Fruit fly (Drosophila melanogaster): ENCODE data around the gene stx.

The stx gene

DNA sequence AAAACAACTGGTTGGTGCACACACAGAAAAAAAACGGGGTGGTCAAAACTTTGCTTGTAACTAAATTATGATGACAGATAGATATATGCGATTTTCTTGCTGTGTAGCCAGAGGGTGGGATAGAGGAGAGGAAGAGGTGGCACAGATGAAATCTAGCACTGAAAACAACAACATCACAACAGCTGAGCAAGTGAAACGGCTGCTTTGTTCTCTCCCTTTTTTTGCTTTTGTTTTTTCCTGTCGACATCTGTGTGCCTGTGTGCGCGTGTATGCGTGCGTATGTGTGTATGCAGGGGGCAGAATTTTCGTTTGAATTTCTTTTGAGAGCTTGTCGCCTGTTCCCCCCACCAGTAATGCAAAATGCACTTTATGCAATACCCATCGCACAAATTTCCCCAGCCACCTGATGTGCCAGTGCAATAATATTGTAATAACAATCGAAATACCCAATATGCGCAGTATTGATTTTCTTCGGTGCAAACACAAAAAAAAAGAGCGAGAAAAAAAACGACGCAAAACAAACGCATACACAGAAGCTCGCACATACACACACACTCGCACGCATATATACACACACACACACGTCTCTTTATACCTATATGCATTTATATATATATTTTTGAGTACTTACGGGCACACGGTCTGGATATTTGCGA lies 22.7 kb upstream of the stx start (continued):
- TF ChIP-seq CG15073 (GFP tag; optimal IDR thresholded peaks at IDR 0.05) (no peak), Dbx (GFP tag; IDR thresholded peaks at IDR 0.05) (peak; percentile 81), Kr (GFP tag; optimal IDR thresholded peaks at IDR 0.05) (no peak), sob (GFP tag; IDR thresholded peaks at IDR 0.05) (peak; percentile 60), odd (GFP tag; optimal IDR thresholded peaks at IDR 0.05) (peak; percentile 32), Aef1 (GFP tag; IDR thresholded peaks at IDR 0.05) (peak; percentile 88), CHES-1-like (GFP tag; optimal IDR thresholded peaks at IDR 0.05) (peak; percentile 81), CG13775 (GFP tag; optimal IDR thresholded peaks at IDR 0.05) (peak; percentile 44), Meics (GFP tag; optimal IDR thresholded peaks at IDR 0.05) (peak; percentile 72), CG6654 (GFP tag; optimal IDR thresholded peaks at IDR 0.05) (no peak), her (GFP tag; optimal IDR thresholded peaks at IDR 0.05) (peak; percentile 78), chm (GFP tag; IDR thresholded peaks at IDR 0.05) (peak; percentile 79), CG1233 (GFP tag; optimal IDR thresholded peaks at IDR 0.05) (peak; percentile 44), CG2889 (GFP tag; IDR thresholded peaks at IDR 0.05) (0 out of 3 replicates have a peak, but pooled peaks have one; percentile 19), MTF-1 (GFP tag; optimal IDR thresholded peaks at IDR 0.05; ENCODE audit: borderline replicate concordance) (no peak), bab2 (GFP tag; optimal IDR thresholded peaks at IDR 0.05) (peak; percentile 63), CG2199 (GFP tag; IDR thresholded peaks at IDR 0.05) (0 out of 3 replicates have a peak, but pooled peaks have one; percentile 41), unpg (GFP tag; optimal IDR thresholded peaks at IDR 0.05) (peak; percentile 56), dpn (GFP tag; optimal IDR thresholded peaks at IDR 0.05) (peak; percentile 55 to 67), pros (GFP tag; optimal IDR thresholded peaks at IDR 0.05) (no peak), CG2129 (GFP tag; IDR thresholded peaks at IDR 0.05; ENCODE audit: partially characterized antibody) (no peak), CG9797 (GFP tag; optimal IDR thresholded peaks at IDR 0.05) (no peak), knrl (GFP tag; IDR thresholded peaks at IDR 0.05; ENCODE audit: partially characterized antibody) (no peak), zen2 (GFP tag; IDR thresholded peaks at IDR 0.05; ENCODE audit: partially characterized antibody) (no peak), fd96Cb (tag; optimal IDR thresholded peaks at IDR 0.05) (peak; percentile 2), Doc2 (GFP tag; IDR thresholded peaks at IDR 0.05) (no peak), HLH4C (GFP tag; IDR thresholded peaks at IDR 0.05; ENCODE audit: partially characterized antibody) (no peak), CG6791 (GFP tag; IDR thresholded peaks at IDR 0.05; ENCODE audit: partially characterized antibody) (no peak), Poxn (GFP tag; IDR thresholded peaks at IDR 0.05) (no peak), CG17359 (tag; optimal IDR thresholded peaks at IDR 0.05) (peak; percentile 60), grau (tag; optimal IDR thresholded peaks at IDR 0.05) (peak; percentile 64), Hr3 (GFP tag; optimal IDR thresholded peaks at IDR 0.05) (peak; percentile 53), ap (GFP tag; IDR thresholded peaks at IDR 0.05) (peak; percentile 23; the same call in 1 of the 2 replicates), otp (GFP tag; IDR thresholded peaks at IDR 0.05) (no peak), CG18619 (GFP tag; optimal IDR thresholded peaks at IDR 0.05) (no peak), CG18764 (GFP tag; optimal IDR thresholded peaks at IDR 0.05) (peak; percentile 17), emc (GFP tag; optimal IDR thresholded peaks at IDR 0.05) (peak; percentile 7), HLH3B (GFP tag; IDR thresholded peaks at IDR 0.05) (0 out of 2 replicates have a peak, but pooled peaks have one; percentile 34), ERR (GFP tag; optimal IDR thresholded peaks at IDR 0.05) (peak; percentile 68), ems (GFP tag; optimal IDR thresholded peaks at IDR 0.05) (peak; percentile 58), CG13894 (tag; optimal IDR thresholded peaks at IDR 0.05) (peak; percentile 70), CG3726 (GFP tag; IDR thresholded peaks at IDR 0.05) (no peak), inv (GFP tag; IDR thresholded peaks at IDR 0.05; ENCODE audit: partially characterized antibody) (no peak), crp (GFP tag; optimal IDR thresholded peaks at IDR 0.05) (peak in 1 of 2 experiments; percentile 73), slbo (GFP tag; IDR thresholded peaks at IDR 0.05) (peak; percentile 83), fd3F (GFP tag; optimal IDR thresholded peaks at IDR 0.05) (peak; percentile 22), Xrp1 (GFP tag; IDR thresholded peaks at IDR 0.05) (peak; percentile 66; the same call in 1 of the 2 replicates), dysf (GFP tag; IDR thresholded peaks at IDR 0.05) (peak; percentile 72), CG13296 (GFP tag; optimal IDR thresholded peaks at IDR 0.05) (peak; percentile 45)

Measured in whole organism, embryonic.